Worm (Caenorhabditis elegans): ENCODE measurements around the gene ndnf-1.
A peak's percentile ranks its signal among the peaks of the same experiment; 100 is the strongest.

DNA sequence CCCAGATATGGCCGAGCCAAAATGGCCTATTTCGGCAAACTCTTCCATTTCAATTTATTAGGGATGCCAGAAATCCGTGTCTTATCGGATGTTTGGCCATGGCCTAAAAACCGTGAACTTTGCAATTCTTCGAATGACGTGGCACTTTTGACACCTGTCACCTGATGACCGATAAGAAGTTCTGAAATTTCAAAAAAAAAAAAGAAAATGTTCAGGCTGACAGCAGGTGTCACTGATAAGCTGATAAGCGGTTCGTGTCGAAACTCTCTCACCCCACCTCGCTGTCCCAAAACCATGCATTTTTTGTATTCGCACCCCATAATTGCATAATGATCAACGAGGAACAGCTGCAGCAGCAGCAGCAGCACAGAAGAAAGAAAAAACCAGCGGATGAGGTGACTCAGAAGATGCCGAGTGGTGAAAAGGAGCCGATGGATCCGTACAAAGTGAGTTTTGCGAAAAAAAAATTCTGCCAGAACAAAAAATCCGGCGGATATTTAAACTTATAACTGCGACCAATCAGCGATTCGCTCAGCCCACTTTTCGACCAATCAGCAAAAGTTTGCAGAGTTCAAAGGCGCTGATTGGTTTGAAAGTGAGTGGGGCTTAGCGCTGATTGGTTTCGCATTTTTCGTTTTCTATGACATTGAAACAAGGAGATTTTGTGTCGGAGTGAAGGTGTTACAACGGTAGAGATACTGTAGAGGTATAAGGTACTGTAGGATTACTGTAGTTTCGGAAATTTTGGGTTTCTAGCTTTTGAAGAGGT is 16.2 kb downstream of the ndnf-1 start, which contains the start of the genes Y54G2A.28 and vrp-1:
- no peak for TF ChIP-seq snpc-4 (tag; optimal IDR thresholded peaks at IDR 0.05)
- TF ChIP-seq nhr-11 (tag; optimal IDR thresholded peaks at IDR 0.05) = no peak
- no peak for TF ChIP-seq ceh-82 (tag; optimal IDR thresholded peaks at IDR 0.05)
- TF ChIP-seq fos-1 (tag; optimal IDR thresholded peaks at IDR 0.05) = no peak
- TF ChIP-seq nfya-1 (tag; optimal IDR thresholded peaks at IDR 0.05; ENCODE audit: insufficient read depth) = peak; percentile 77
- TF ChIP-seq ceh-16 (tag; optimal IDR thresholded peaks at IDR 0.05) = no peak

Data from whole organism, L3 larva.